Worm (Caenorhabditis elegans) whole organism, L4/young adult: Measurements from ENCODE around the gene F55H2.8.
A peak's percentile ranks its signal among the peaks of the same experiment; 100 is the strongest.

Source experiments
- W03F9.2 ChIP-seq: fragments of 150-350 bp; optimal IDR thresholded peaks from 2 replicates; lab custom pipeline; 2014; ENCODE audit warnings: missing biosample characterization, missing genetic modification characterization
- dao-5 ChIP-seq: sonication (generic microtip); optimal IDR thresholded peaks from 2 replicates; lab custom pipeline; 2016; ENCODE audit warnings: missing genotype, missing genetic modification characterization, moderate library complexity, missing compliant biosample characterization
- him-1 ChIP-seq: sonication (generic microtip); optimal IDR thresholded peaks from 2 replicates; lab custom pipeline; 2016; ENCODE audit warnings: missing genotype, missing genetic modification reagents, missing genetic modification characterization, missing compliant biosample characterization

The F55H2.8 gene

DNA sequence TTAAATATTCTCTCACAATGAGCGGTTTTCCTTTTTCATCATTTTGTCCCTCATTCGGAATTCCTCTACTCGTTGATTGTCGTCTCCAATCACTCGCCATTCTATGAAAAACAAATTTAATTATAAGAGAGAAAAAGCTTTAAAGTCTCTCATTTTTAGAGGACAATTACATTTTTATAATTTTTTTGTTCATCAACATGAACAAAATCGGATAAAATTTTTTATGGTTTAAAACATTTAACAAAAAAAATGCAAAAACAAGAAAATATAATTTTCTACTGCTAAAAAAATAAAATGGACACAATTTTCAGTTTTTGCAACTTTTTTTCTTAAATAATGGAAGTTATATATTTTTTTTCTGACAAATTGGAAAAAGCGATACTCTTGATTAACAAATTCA lies 2.5 kb downstream of the F55H2.8 start, which contains the start of gene F55H2.7:
TSS of gene F55H2.7 (minus strand) at position 101 of the 400 bp plus-strand sequence.
- TF ChIP-seq him-1 (tag; lab: Kevin White, UChicago) (no peak), W03F9.2 (no peak), dao-5 (tag; lab: Kevin White, UChicago) (no peak)

DNA sequence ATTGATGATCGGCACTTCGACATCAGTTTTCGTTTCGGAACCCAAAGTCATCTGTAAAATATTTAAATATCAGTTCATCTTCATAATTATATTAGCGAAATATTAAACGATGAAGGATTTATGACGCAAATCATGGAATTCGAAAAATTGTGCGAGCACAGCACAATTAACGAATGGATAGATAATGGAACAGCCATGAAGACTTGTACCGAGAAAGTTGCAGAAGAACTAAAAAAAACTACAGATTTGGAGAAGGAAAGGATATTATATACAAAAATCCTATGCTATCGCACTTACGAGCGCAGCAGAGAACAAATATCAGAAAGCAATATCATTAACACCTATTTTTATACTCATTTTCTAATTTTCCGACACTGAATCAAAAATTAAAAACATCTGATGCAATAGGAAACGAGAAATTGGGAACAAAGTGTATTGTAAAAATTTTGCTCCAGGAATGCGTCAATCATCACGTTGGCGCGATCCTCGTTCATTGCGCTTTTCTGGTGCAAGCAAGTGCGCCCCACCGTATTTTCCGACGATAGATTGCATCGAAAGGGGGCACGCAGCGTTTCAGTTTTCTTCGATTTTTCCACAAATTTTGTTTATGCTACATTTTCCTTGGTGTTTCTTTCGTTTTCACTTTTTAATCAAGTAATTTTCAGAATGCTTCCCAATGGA lies 7.9 kb downstream of the F55H2.8 start, which contains the start of the genes clu-1 and prp-40:
TSS of gene clu-1 (minus strand) at position 51 of the 681 bp plus-strand sequence.
TSS of gene prp-40 (plus strand) at position 666 of the 681 bp plus-strand sequence.
- TF ChIP-seq him-1 (tag; lab: Kevin White, UChicago) (no peak), dao-5 (tag; lab: Kevin White, UChicago) (no peak), W03F9.2 (peak; percentile 95)

DNA sequence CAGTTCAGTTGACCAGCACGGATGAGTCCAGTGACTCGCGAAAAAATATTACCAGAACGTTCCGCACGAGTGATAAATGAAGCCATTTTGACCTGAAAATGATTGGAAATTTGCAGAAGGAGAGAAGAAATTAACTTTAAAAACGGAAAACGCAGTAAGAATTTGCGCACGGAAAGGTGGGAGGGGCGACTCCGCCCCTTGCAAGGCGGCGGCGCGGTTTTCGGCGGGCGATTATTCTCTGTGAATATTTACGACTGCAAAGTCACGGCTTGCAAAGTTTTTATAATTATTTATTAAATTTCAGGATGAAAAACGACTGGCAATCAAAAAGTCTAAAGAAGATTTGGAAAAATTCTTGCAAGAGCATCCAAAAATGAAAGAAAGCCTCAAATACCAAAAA lies 9.9 kb downstream of the F55H2.8 start, which contains the start of gene mrps-23:
TSS of gene mrps-23 (minus strand) at position 92 of the 400 bp plus-strand sequence.
- TF ChIP-seq him-1 (tag; lab: Kevin White, UChicago) (no peak), dao-5 (tag; lab: Kevin White, UChicago) (no peak), W03F9.2 (no peak)

DNA sequence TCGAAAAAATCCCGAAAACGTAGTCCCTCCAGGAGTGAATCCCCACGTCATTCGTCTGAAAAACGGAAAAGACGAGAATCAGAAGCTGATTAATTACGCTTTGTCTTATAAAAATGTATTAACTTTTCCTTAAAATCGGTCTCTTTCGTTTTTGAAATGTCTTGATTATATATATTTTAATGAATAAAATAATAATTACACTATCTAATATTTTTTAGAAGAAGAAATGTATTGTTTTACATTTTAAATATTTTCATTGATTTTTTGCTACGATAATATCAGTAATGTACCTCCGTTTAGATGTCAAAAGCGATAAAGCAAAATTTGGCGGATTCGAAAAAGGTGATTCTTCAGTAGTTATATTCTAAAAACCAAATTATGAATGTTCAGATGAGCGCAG lies 11.6 kb downstream of the F55H2.8 start, which contains the start of gene trpp-3:
TSS of gene trpp-3 (plus strand) at position 301 of the 400 bp plus-strand sequence.
- TF ChIP-seq dao-5 (tag; lab: Kevin White, UChicago), result no peak
- no peak for TF ChIP-seq W03F9.2
- no peak for TF ChIP-seq him-1 (tag; lab: Kevin White, UChicago)

DNA sequence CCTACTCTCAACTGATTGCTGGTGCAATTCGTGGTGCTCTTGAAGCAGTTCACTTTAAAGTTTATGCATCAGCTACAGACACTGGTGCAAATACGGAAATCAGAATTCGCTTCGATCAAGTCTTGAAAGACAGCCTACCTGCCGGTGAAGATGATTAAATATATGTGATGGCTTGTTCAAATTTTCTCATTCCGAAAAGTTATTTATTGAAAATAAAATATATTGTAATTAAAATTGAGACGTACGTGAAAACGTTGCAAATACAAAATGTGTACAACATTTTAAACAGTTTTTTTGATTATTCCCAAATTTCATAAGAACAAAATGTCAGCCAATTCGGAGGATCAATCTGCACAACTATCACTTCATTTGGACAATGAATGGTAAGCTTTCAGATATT lies 13.2 kb downstream of the F55H2.8 start, which contains the start of gene ZK1098.6:
TSS of gene ZK1098.6 (plus strand) at position 301 of the 400 bp plus-strand sequence.
- TF ChIP-seq him-1 (tag; lab: Kevin White, UChicago), result no peak
- TF ChIP-seq dao-5 (tag; lab: Kevin White, UChicago), result no peak
- no peak for TF ChIP-seq W03F9.2

DNA sequence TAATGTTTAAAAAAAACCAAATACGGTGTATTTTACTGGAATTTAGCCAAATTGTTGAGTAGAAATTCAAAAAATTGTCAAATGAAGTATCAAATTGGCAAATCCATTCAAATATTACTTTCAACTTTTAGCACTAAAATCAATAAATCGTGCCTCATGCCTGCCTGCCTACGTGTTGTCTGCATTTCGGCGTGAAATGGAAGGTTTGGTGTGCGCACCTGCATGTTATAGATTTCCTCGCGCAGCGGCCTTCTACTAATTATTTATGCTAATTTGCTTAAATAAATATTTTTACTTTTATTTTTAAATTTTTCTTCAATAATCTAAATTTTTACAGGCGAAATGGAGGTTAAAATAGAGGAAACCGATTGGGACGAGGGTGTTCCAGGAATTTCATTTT lies 15.2 kb downstream of the F55H2.8 start, which contains the start of gene ZK1098.2:
TSS of gene ZK1098.2 (plus strand) at position 336 of the 400 bp plus-strand sequence.
- peak; percentile 12 for TF ChIP-seq W03F9.2
- no peak for TF ChIP-seq him-1 (tag; lab: Kevin White, UChicago)

DNA sequence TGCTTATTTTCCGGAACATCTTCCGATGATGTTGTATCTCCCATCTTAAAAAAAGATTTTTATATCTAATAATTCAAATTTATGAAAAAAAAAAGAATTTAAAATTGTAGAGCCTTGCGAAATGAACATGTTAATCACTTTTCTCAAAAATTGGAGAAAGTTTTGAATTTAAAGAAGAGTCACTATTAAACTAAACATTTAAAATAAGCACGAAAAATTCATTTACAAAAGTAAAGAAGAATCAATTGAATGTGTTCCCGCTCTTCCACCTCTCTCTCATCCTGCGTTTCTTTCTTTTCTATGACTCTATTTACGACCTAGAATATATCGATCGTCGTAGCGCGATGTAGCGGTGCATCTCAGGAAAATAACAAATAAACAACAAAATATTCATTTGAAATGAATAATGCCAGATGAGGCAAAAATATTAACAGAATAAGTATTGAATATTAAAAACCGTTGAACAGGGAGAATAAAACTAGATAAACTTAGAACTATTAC lies 25.0 kb downstream of the F55H2.8 start, which contains the start of gene ZK1098.3:
TSS of gene ZK1098.3 (minus strand) at position 51 of the 501 bp plus-strand sequence.
- TF ChIP-seq W03F9.2 (no peak), him-1 (tag; lab: Kevin White, UChicago) (no peak), dao-5 (tag; lab: Kevin White, UChicago) (no peak)

DNA sequence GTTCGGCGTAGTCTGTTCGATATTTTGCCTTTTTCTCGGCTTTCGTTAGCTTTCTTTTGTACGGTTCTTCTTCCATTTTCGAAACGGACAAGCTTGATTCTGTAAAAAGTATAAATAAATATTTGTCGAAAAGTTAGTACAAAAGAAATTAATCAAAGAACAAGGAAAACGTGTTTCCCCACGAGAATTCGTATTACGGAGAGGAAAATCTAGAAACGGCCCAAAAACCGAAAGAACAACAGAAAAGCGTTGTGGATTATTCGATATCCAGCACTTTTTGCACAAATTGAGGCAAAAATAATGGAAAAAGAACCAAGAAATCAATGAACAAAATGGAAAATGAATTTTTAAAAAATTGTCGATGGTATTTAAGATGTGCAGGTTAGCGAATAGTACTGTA lies 28.6 kb downstream of the F55H2.8 start, which contains the start of gene mut-7:
TSS of gene mut-7 (minus strand) at position 101 of the 400 bp plus-strand sequence.
- TF ChIP-seq dao-5 (tag; lab: Kevin White, UChicago), result no peak
- no peak for TF ChIP-seq W03F9.2
- no peak for TF ChIP-seq him-1 (tag; lab: Kevin White, UChicago)

DNA sequence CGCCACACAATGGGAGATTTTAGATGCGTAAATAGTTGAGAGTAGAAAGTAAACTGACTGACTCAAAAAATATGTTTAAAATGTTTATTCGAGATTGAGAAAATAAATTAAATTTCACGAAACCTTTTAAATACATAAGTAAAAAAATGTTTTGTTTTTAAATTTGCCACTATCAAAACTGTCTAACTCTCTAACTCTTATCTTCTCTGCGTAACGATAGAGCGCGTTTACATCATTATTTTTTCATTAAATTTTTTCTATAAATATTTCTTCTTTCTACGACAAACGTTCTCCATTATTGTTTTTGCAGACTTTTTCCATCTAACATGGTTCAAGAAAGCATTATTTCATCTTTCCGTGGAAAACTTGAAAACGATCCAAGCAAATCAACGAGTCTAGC lies 29.1 kb downstream of the F55H2.8 start, which contains the start of gene eif-2Balpha:
TSS of gene eif-2Balpha (plus strand) at position 304 of the 400 bp plus-strand sequence.
- TF ChIP-seq dao-5 (tag; lab: Kevin White, UChicago), result no peak
- TF ChIP-seq him-1 (tag; lab: Kevin White, UChicago), result no peak
- TF ChIP-seq W03F9.2, result peak; percentile 56

DNA sequence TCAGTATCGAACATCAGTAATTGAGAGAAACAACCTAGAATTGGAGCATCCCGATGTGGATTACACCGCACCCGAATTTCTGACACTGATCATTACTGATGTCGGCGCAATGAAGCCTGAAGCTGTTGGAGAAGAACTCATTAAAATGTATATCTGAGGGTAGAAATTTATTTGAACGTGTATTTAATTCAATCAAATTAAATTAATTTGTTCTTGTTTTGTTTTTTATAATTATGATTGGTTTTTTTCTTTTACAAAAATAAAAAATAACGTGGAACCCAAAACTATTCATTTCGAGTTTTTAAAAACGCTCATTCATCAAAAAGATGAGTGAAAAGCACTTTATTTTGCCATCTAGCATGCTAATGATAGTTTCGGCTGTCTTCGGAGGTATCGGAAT lies 30.5 kb downstream of the F55H2.8 start, which contains the start of gene ZK1098.9:
TSS of gene ZK1098.9 (plus strand) at position 301 of the 400 bp plus-strand sequence.
- TF ChIP-seq dao-5 (tag; lab: Kevin White, UChicago), result no peak
- TF ChIP-seq him-1 (tag; lab: Kevin White, UChicago), result no peak
- no peak for TF ChIP-seq W03F9.2

DNA sequence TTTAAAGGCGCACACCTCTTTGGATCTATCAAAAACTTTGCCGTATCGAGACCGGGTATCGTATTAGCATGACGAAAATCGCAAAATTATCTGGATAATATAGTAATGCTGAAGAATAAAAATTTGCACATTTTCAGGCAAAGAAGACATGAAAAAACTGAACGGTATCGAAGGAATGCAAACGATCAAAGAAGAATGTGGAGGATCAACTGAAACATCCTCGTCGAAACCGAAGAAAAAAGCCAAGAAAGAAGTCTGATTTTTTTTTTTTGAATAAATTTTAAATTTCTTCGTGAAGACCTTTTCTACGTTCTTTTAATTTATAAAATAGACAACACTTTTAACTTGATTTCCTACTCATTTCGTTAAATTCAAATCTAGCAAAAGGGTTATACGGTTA lies 31.2 kb downstream of the F55H2.8 start, which contains the start of gene ZK1098.12:
TSS of gene ZK1098.12 (plus strand) at position 301 of the 400 bp plus-strand sequence.
- TF ChIP-seq dao-5 (tag; lab: Kevin White, UChicago), result no peak
- TF ChIP-seq him-1 (tag; lab: Kevin White, UChicago), result no peak
- TF ChIP-seq W03F9.2, result no peak

DNA sequence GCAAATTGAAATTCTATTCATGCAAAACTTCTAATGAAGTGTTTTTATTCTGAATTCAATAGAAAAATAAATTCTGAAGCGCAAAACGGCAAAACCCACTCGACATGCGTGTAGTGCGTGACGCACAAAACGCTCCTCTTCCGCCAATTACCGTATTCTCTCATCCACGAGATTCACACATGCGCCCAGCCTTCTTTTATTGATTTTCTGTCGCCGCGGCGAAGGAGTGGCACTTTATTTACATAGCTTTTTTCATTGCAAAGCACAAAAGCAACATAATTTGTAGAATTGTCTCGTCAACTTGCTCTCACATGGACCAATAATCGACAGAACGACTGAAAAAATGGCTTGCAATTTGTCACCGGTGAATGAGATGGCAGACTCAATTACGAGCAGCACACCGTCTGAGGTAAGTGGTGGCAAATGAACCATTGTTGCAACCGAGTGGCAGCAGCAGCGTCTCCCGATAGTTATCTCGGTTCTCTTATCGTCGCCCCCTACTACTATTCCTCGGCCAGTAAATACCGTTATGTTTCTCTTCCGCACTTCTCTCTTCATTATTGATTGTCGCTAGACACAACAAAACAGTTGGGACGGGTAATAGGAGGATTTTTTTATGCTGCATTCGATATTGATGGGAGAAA lies 32.5 kb downstream of the F55H2.8 start, which contains the start of gene unc-16:
TSS of gene unc-16 (plus strand) at position 243 of the 644 bp plus-strand sequence.
- TF ChIP-seq W03F9.2 (peak; percentile 84), dao-5 (tag; lab: Kevin White, UChicago) (no peak), him-1 (tag; lab: Kevin White, UChicago) (peak; percentile 55)

DNA sequence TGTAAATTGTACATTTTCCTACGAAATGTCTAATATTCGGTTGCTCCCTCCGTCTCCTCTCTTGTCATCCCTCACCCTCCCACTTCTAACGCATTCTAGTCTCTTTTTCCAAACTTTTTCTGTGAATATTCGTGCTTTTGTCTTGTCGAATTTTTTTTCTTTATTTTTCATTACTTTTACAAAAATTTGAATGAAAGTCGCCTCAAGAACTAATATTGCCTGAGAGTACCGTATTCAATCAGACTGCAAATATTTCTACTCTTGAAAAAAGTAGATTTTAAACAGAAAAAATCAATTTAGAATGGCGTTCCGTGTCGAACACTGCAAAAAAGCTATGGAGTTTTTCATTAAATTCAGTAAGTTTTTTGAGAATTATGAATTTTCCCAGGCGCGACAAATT lies 42.6 kb downstream of the F55H2.8 start, which contains the start of gene ZK1098.11:
TSS of gene ZK1098.11 (plus strand) at position 301 of the 400 bp plus-strand sequence.
- TF ChIP-seq him-1 (tag; lab: Kevin White, UChicago), result no peak
- no peak for TF ChIP-seq dao-5 (tag; lab: Kevin White, UChicago)
- TF ChIP-seq W03F9.2, result no peak
